Fruit fly (Drosophila melanogaster): Measurements from ENCODE around the gene CG1172.

DNA sequence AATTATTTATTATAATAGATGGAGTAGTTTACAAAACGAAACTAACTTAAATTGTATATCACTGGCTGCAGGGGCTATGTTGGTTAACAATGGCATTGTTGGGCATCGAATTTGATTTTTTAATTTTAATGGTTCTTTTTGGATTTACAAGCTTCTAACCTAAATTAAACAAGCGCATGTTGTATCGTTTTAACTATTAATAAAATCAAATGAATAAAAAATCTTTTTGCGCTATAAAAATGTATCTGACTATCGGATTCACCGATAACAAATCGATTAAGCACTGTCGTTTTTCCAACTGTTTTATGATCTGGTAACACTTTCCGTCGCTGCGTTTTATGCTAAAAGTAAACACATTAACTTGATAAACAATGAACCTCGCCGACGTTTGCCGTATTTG is 19.0 kb upstream of the CG1172 start, which contains the start of the genes hd and CG14667:
- TF ChIP-seq rn (GFP tag; IDR thresholded peaks at IDR 0.05) (no peak), D1 (tag; optimal IDR thresholded peaks at IDR 0.05) (no peak), CG10348 (GFP tag; IDR thresholded peaks at IDR 0.05) (no peak), CG13204 (GFP tag; optimal IDR thresholded peaks at IDR 0.05) (no peak), CG9948 (tag; optimal IDR thresholded peaks at IDR 0.05) (no peak), Pif1A (GFP tag; optimal IDR thresholded peaks at IDR 0.05) (no peak), Ets98B (GFP tag; IDR thresholded peaks at IDR 0.05) (no peak), CG15710 (tag; optimal IDR thresholded peaks at IDR 0.05) (no peak), CG12605 (GFP tag; IDR thresholded peaks at IDR 0.05) (no peak), CG8159 (tag; optimal IDR thresholded peaks at IDR 0.05) (no peak), EcR (GFP tag; optimal IDR thresholded peaks at IDR 0.05) (no peak), CG14655 (GFP tag; optimal IDR thresholded peaks at IDR 0.05) (no peak), Snoo (tag; optimal IDR thresholded peaks at IDR 0.05) (no peak)
